Fruit fly (Drosophila melanogaster): ENCODE measurements around the gene CG8927.

Gene CG8927

DNA sequence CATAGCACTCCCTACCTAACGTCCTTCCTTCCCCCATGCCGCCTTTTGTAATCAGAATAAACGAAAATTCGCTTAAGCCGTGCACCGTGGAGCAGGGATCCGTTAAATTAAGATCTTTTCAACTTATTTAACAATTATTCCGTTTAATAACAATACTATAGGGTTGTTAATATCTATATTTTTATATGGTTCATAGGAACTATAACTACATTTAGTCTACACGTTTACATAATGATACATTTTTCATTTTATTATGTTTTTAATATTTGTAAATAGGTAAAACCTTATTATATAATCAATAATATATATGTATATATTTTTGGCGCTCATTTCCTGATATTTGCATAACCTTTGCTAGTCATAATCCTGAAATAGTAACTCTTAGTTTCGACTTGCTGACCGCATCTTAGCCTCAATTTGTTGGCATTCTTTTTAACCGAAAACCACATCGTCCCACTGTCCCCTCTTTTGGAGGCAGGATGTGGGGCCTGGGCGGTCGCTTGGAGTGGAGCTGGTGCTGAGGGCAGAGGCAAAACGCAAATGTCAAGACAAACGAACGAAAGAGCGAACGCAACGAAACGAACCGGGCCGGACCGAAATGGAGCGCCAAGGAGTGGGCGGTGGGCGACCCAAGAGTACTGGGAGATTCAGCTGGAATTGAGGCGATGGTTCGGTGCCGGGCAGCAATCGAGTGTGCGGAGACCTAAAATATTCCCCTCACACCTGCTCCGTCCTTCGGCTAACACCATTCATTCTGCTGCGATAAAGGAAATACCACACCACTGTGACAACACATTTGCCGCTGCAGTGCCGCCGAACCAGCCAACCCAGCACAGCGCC, 29.1 kb downstream of the CG8927 start (continued):
- TF ChIP-seq sob (GFP tag; IDR thresholded peaks at IDR 0.05) (0 out of 2 replicates have a peak, but pooled peaks have one; percentile 11), nmo (GFP tag; optimal IDR thresholded peaks at IDR 0.05) (peak; percentile 8), CG34422 (GFP tag; IDR thresholded peaks at IDR 0.05) (no peak), bcd (GFP tag; optimal IDR thresholded peaks at IDR 0.05) (peak; percentile 38), Rx (GFP tag; IDR thresholded peaks at IDR 0.05) (no peak), CG16779 (GFP tag; IDR thresholded peaks at IDR 0.05) (no peak), gcm2 (GFP tag; optimal IDR thresholded peaks at IDR 0.05) (no peak), Nf-YC (tag; optimal IDR thresholded peaks at IDR 0.05) (peak; percentile 36), corto (GFP tag; optimal IDR thresholded peaks at IDR 0.05) (no peak), CG43689 (GFP tag; IDR thresholded peaks at IDR 0.05) (no peak), cwo (GFP tag; optimal IDR thresholded peaks at IDR 0.05) (peak; percentile 63), seq (GFP tag; IDR thresholded peaks at IDR 0.05) (peak; percentile 49; the same call in 1 of the 2 replicates), Trl (optimal IDR thresholded peaks at IDR 0.05) (no peak), Trl (GFP tag; optimal IDR thresholded peaks at IDR 0.05) (no peak), aop (GFP tag; IDR thresholded peaks at IDR 0.05) (no peak), phol (tag; optimal IDR thresholded peaks at IDR 0.05) (peak; percentile 17), Dp (GFP tag; optimal IDR thresholded peaks at IDR 0.05) (no peak), Hr51 (GFP tag; optimal IDR thresholded peaks at IDR 0.05) (peak in 1 of 2 experiments; percentile 65), CG18619 (GFP tag; optimal IDR thresholded peaks at IDR 0.05) (peak; percentile 55), Atf3 (GFP tag; optimal IDR thresholded peaks at IDR 0.05) (no peak), CG10959 (GFP tag; IDR thresholded peaks at IDR 0.05) (no peak), p53 (GFP tag; optimal IDR thresholded peaks at IDR 0.05) (no peak), CG4282 (GFP tag; optimal IDR thresholded peaks at IDR 0.05) (no peak), pb (GFP tag; optimal IDR thresholded peaks at IDR 0.05) (no peak), caup (GFP tag; optimal IDR thresholded peaks at IDR 0.05; ENCODE audit: severe bottlenecking) (peak; percentile 33), CG10267 (tag; optimal IDR thresholded peaks at IDR 0.05) (peak; percentile 6), grn (GFP tag; optimal IDR thresholded peaks at IDR 0.05) (no peak), CG9932 (GFP tag; IDR thresholded peaks at IDR 0.05) (peak; percentile 37; the same call in 1 of the 2 replicates), row (GFP tag; IDR thresholded peaks at IDR 0.05) (peak; percentile 16; the same call in 1 of the 3 replicates), CG13894 (tag; optimal IDR thresholded peaks at IDR 0.05) (peak; percentile 45), Fer2 (tag; optimal IDR thresholded peaks at IDR 0.05) (no peak), CoRest (tag; optimal IDR thresholded peaks at IDR 0.05) (peak; percentile 67), Opbp (GFP tag; IDR thresholded peaks at IDR 0.05; ENCODE audit: partially characterized antibody) (no peak), CG32767 (GFP tag; IDR thresholded peaks at IDR 0.05) (no peak; the same call in 1 of the 2 replicates), CG18599 (GFP tag; optimal IDR thresholded peaks at IDR 0.05) (peak; percentile 63), BEAF-32 (GFP tag; optimal IDR thresholded peaks at IDR 0.05) (no peak), Fer1 (GFP tag; optimal IDR thresholded peaks at IDR 0.05) (peak; percentile 48), scrt (GFP tag; optimal IDR thresholded peaks at IDR 0.05) (peak; percentile 9), C15 (GFP tag; IDR thresholded peaks at IDR 0.05) (no peak), dpn (GFP tag; optimal IDR thresholded peaks at IDR 0.05) (peak in 1 of 2 experiments; percentile 29), emc (GFP tag; optimal IDR thresholded peaks at IDR 0.05) (no peak), odd (GFP tag; optimal IDR thresholded peaks at IDR 0.05) (peak; percentile 49), CG7372 (GFP tag; IDR thresholded peaks at IDR 0.05) (no peak), CG11695 (GFP tag; IDR thresholded peaks at IDR 0.05) (no peak), CG2202 (tag; optimal IDR thresholded peaks at IDR 0.05) (no peak), BtbVII (GFP tag; optimal IDR thresholded peaks at IDR 0.05) (peak; percentile 37), CG10654 (GFP tag; optimal IDR thresholded peaks at IDR 0.05) (no peak), br (optimal IDR thresholded peaks at IDR 0.05) (no peak), dysf (GFP tag; IDR thresholded peaks at IDR 0.05) (0 out of 3 replicates have a peak, but pooled peaks have one; percentile 15)
